Worm (Caenorhabditis elegans) whole organism, young adult: ENCODE results near the gene aipl-1.

Experiments used
- ama-1 ChIP-seq, 3 experiments: fragments of 150-350 bp in 1 of 3; sonication (generic microtip) in 2 of 3; optimal IDR thresholded peaks; 2 replicates each; lab custom pipeline; 2014 to 2018; ENCODE audit warnings: missing biosample characterization in 2 of 3, missing genetic modification characterization in 2 of 3, missing genetic modification reagents in 2 of 3
- bed-1 ChIP-seq: fragments of 200-800 bp; sonication (Bioruptor generic); IDR thresholded peaks from 2 replicates; pipeline ENCODE4 v1.3.6; 2022; ENCODE audit warnings: missing genetic modification reagents, missing genetic modification characterization, missing compliant biosample characterization
- cebp-2 ChIP-seq: fragments of 200-800 bp; sonication (Bioruptor generic); IDR thresholded peaks from 2 replicates; pipeline ENCODE4 v1.3.6; 2022; ENCODE audit warnings: missing genetic modification characterization, missing compliant biosample characterization
- nfyb-1 ChIP-seq: fragments of 200-800 bp; sonication (Bioruptor generic); IDR thresholded peaks from 2 replicates; pipeline ENCODE4 v1.3.6; 2022; ENCODE audit warnings: missing genetic modification reagents, missing genetic modification characterization, missing compliant biosample characterization
- nhr-120 ChIP-seq: fragments of 200-800 bp; sonication (Bioruptor generic); IDR thresholded peaks from 2 replicates; pipeline ENCODE4 v1.3.6; 2022; ENCODE audit warnings: missing genetic modification characterization, missing compliant biosample characterization
- pha-4 ChIP-seq: fragments of 150-350 bp; sonication (generic microtip); optimal IDR thresholded peaks from 2 replicates; lab custom pipeline; 2014; ENCODE audit warnings: missing biosample characterization, missing genetic modification reagents, missing genetic modification characterization
- sdz-38 ChIP-seq: sonication (generic microtip); optimal IDR thresholded peaks from 2 replicates; lab custom pipeline; 2016; ENCODE audit warnings: missing genotype, missing genetic modification characterization, missing compliant biosample characterization
- unc-130 ChIP-seq: sonication (generic microtip); optimal IDR thresholded peaks from 2 replicates; lab custom pipeline; 2016; ENCODE audit warnings: missing genetic modification reagents, missing genetic modification characterization, missing compliant biosample characterization
- unc-62 ChIP-seq: fragments of 150-350 bp; optimal IDR thresholded peaks from 2 replicates; lab custom pipeline; 2014; ENCODE audit warnings: missing biosample characterization, missing genetic modification reagents, missing genetic modification characterization

DNA sequence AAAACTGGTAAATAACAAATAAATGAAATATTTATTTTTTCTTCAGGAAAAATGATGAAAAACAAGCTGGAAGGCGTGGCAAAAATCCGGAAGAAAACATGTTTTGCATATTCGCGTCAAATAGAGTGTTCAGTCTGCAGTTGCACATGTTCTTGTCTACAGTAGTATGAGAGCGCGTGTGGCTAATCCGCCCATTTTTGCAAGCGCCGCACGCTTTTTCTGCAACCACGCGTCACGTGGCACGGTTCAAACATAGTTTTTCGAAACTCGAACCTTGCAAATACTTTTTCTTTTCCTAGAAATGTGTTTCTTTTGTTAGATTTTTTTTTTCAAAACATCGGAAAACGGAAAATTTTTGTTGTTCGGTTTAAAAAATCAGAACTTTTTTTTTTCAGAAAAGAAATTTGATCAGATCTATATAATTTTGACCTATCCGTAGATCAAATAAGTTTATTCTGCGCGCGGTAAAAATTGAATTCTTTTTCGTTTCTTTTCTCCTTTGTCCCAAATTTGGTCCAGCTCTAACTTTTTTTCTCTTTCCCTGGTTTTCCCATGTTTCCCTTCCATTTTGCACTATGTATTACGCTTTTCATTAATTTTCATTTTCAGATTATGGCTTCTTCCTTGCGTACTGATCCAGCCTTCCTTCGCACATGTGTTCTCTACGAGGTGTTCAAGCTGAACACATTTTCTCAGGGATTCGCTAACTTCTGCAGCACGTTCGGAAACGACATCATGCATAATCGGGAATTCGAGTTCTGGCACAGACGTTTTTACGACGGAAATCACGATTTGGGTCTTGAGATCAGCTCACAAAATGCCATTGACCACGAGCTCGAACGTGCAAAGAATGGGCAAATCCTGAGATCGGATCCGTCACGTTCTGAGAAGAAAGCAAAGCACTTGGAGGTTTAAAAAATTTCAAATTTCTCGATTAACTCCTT, 47.8 kb upstream of the aipl-1 start, which contains the start of gene Y75B12B.1:
- TF ChIP-seq unc-62 (GFP tag; lab: Kevin White, UChicago) (no peak), nhr-120 (no peak), bed-1 (GFP tag; lab: Robert Waterston, UW) (no peak), unc-130 (GFP tag; lab: Kevin White, UChicago) (peak; percentile 2), nfyb-1 (GFP tag; lab: Robert Waterston, UW) (no peak), sdz-38 (tag; lab: Kevin White, UChicago) (no peak), cebp-2 (no peak), ama-1 (optimal IDR thresholded peaks at IDR 0.05; lab: Kevin White, UChicago) (no peak), ama-1 (GFP tag; optimal IDR thresholded peaks at IDR 0.05; lab: Kevin White, UChicago) (no peak), pha-4 (tag; lab: Kevin White, UChicago) (no peak)
